Worm (Caenorhabditis elegans) whole organism, L4/young adult: ENCODE data around the gene hil-7.

Source experiments
- W03F9.2 ChIP-seq: fragments of 150-350 bp; optimal IDR thresholded peaks from 2 replicates; lab custom pipeline; 2014; ENCODE audit warnings: missing biosample characterization, missing genetic modification characterization
- him-1 ChIP-seq: sonication (generic microtip); optimal IDR thresholded peaks from 2 replicates; lab custom pipeline; 2016; ENCODE audit warnings: missing genotype, missing genetic modification reagents, missing genetic modification characterization, missing compliant biosample characterization

DNA sequence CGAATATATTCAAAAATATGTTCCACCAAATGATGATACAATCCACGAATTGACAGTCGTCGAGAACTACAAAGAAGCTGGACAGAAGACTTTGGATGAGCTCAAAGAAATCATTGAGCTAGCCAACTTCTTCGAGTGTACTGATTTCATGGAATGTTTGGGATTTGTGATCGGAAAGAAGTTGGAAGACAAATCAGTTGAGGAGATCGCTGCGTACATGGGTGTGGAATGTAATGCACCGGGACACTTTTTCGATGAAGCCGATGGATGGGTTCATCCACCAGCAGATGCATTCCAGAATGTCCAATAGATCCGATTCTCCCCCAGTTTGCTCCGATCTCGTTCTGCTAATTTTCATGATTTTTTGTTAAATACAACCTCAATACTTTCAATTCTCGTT lies 42.6 kb upstream of the hil-7 start:
- no peak for TF ChIP-seq him-1 (tag; lab: Kevin White, UChicago)
- TF ChIP-seq W03F9.2 (tag; lab: Kevin White, UChicago) = no peak
